Worm (Caenorhabditis elegans) whole organism, midembryonic: ENCODE data around the gene srh-16.

Experiments used
- T22C8.4 ChIP-seq: fragments of 200-800 bp; sonication (Bioruptor generic); IDR thresholded peaks from 2 replicates; pipeline ENCODE4 v1.3.6; 2022; ENCODE audit warnings: missing genetic modification characterization, missing compliant biosample characterization
- cog-1 ChIP-seq: sonication (generic microtip); optimal IDR thresholded peaks from 2 replicates; lab custom pipeline; 2016; ENCODE audit warnings: missing genetic modification characterization, missing compliant biosample characterization
- flt-1 ChIP-seq: fragments of 200-800 bp; sonication (Bioruptor generic); IDR thresholded peaks from 2 replicates; pipeline ENCODE4 v1.3.6; 2022; ENCODE audit warnings: missing genetic modification characterization, missing compliant biosample characterization
- klf-2 ChIP-seq: fragments of 200-800 bp; sonication (Bioruptor generic); conservative IDR thresholded peaks from 2 replicates; pipeline ENCODE4 v1.3.6; 2022; ENCODE audit warnings: missing genetic modification reagents, missing genetic modification characterization, missing compliant biosample characterization
- med-1 ChIP-seq: sonication (generic microtip); optimal IDR thresholded peaks from 2 replicates; lab custom pipeline; 2017; ENCODE audit warnings: missing genetic modification characterization, mild to moderate bottlenecking, missing compliant biosample characterization, antibody characterized with exemption, missing genetic modification reagents; ENCODE audit not compliant: insufficient read depth
- ref-1 ChIP-seq: fragments of 200-800 bp; sonication (Bioruptor generic); conservative IDR thresholded peaks from 2 replicates; pipeline ENCODE4 v1.3.6; 2022; ENCODE audit warnings: missing genetic modification reagents, missing genetic modification characterization, missing compliant biosample characterization
- tab-1 ChIP-seq: fragments of 200-800 bp; sonication (Bioruptor generic); IDR thresholded peaks from 2 replicates; pipeline ENCODE4 v1.3.6; 2022; ENCODE audit warnings: missing genetic modification characterization, missing compliant biosample characterization
- ztf-23 ChIP-seq: fragments of 200-800 bp; sonication (Bioruptor generic); IDR thresholded peaks from 2 replicates; pipeline ENCODE4 v1.3.6; 2022; ENCODE audit warnings: missing genetic modification reagents, missing genetic modification characterization, missing compliant biosample characterization
- ztf-29 ChIP-seq: fragments of 200-800 bp; sonication (Bioruptor generic); IDR thresholded peaks from 2 replicates; pipeline ENCODE4 v1.3.6; 2022; ENCODE audit warnings: missing genetic modification reagents, missing genetic modification characterization, missing compliant biosample characterization

srh-16 gene

DNA sequence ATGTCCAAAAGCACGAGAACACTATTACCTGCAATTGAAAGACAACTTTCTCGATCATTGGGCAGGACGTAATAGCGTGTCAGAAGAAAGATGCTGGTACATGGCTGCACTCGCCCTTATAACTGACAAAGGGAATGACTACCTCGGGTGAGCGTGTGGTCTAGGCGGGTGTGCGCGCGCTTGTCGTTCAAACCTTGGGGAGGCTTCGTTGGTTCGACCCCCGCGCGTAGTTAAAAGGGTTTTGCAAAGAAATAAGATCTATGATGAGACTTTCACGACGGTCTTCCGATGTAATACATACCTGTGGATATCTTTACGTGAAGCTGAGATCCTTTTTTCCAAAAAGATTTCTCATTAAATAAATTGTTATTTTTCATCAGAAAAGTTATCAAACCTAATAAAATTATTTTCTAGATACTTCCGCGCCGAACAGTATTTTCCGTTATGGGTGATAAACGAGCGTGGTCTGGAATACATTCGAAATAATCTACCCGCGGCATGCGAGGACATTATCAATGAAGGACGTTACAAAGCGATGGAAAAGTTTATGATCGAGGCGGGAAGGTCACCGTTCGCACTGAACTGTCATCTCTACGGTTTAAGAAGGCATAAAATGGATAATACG lies 11.9 kb downstream of the srh-16 start:
- TF ChIP-seq med-1 (peak; percentile 94), ztf-23 (GFP tag; lab: Robert Waterston, UW) (peak; percentile 99), ztf-29 (GFP tag; lab: Robert Waterston, UW) (peak; percentile 100), T22C8.4 (GFP tag; lab: Robert Waterston, UW) (peak; percentile 100), tab-1 (GFP tag; lab: Robert Waterston, UW) (peak; percentile 100), ref-1 (GFP tag; lab: Robert Waterston, UW) (peak; percentile 100), cog-1 (tag; lab: Kevin White, UChicago) (peak; percentile 100), klf-2 (GFP tag; lab: Robert Waterston, UW) (peak; percentile 100), flt-1 (GFP tag; lab: Robert Waterston, UW) (peak; percentile 100)

- TF ChIP-seq cog-1 (tag; lab: Kevin White, UChicago), result no peak
- no peak for TF ChIP-seq ref-1 (GFP tag; lab: Robert Waterston, UW)
- TF ChIP-seq ztf-29 (GFP tag; lab: Robert Waterston, UW), result no peak
- no peak for TF ChIP-seq med-1
- TF ChIP-seq tab-1 (GFP tag; lab: Robert Waterston, UW), result no peak
- no peak for TF ChIP-seq ztf-23 (GFP tag; lab: Robert Waterston, UW)
- TF ChIP-seq T22C8.4 (GFP tag; lab: Robert Waterston, UW), result no peak
- no peak for TF ChIP-seq klf-2 (GFP tag; lab: Robert Waterston, UW)
These were observed 14.0 kb downstream of the srh-16 start for ce11 chrV:12305677-12306076.

DNA sequence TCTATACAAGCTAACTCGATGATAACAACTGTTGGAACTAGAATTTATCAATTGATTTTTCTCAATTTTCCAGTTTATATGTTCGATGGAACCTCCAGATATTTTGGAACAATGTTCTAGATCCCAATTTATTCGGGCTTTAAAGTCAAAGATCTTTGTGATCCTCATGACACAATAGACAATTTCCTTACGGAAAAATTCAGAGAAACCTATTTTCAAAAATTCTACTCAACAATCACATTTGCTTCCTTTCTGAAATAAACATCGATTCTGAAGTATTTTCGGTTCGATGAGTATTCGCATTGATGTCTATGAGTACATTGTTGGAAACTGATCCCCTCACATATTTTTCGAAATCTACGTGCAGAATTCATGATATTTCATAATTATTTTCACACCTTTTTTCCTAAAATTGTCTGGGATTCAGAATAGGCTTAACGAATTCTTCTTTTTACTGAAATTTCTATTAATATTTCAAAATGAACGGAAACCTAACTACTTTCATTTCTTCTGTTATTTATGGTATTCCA lies 15.4 kb downstream of the srh-16 start, which contains the start of gene srg-45:
TSS of gene srg-45 (plus strand) at position 480 of the 530 bp plus-strand sequence.
- TF ChIP-seq flt-1 (GFP tag; lab: Robert Waterston, UW) (no peak), klf-2 (GFP tag; lab: Robert Waterston, UW) (no peak), cog-1 (tag; lab: Kevin White, UChicago) (no peak), T22C8.4 (GFP tag; lab: Robert Waterston, UW) (no peak)

DNA sequence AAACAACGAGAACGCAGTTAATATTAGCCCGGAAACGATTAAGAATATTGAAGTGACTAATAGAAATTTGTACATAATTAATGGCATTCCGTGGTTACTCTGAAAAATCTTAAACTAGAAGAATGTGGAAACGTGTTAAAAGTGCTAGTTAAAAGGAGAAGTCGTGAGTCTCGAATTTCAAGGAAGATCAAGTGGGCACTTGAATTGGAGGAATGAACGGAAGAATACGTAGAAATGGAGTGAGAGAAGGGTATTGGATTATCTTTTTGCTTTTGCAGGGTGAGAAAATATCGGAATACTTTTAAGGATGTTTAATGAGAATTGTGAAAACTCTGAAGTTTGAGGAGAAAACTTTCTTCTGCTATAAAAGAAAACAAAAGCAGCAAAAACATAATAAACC lies 18.6 kb downstream of the srh-16 start, which contains the start of gene hpo-30:
TSS of gene hpo-30 (minus strand) at position 101 of the 400 bp plus-strand sequence.
- TF ChIP-seq T22C8.4 (GFP tag; lab: Robert Waterston, UW), result no peak

DNA sequence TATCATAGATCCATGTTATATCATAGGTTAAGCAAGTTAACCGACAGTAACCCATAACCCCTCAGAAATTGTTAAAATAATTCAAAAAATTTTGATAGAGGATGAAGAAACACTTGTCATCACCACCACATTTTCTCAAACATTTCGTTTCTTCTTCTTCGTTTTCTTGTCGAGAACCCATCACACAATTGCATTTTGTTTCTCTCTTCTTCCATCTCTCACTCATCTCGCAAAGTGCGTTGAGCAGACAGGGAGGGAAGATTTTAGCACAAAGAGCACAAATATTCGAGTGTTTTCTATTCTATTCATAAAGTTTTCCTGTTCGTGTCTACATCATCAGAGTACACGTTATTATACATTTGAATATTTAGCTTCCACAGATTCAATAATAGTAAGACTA lies 22.8 kb downstream of the srh-16 start:
- TF ChIP-seq tab-1 (GFP tag; lab: Robert Waterston, UW) (no peak), flt-1 (GFP tag; lab: Robert Waterston, UW) (no peak), ref-1 (GFP tag; lab: Robert Waterston, UW) (no peak), ztf-29 (GFP tag; lab: Robert Waterston, UW) (no peak), med-1 (no peak), cog-1 (tag; lab: Kevin White, UChicago) (no peak), ztf-23 (GFP tag; lab: Robert Waterston, UW) (no peak), T22C8.4 (GFP tag; lab: Robert Waterston, UW) (no peak)

- no peak for TF ChIP-seq klf-2 (GFP tag; lab: Robert Waterston, UW)
- TF ChIP-seq tab-1 (GFP tag; lab: Robert Waterston, UW), result no peak
- no peak for TF ChIP-seq T22C8.4 (GFP tag; lab: Robert Waterston, UW)
- TF ChIP-seq cog-1 (tag; lab: Kevin White, UChicago), result no peak
- no peak for TF ChIP-seq ztf-23 (GFP tag; lab: Robert Waterston, UW)
These were observed 24.4 kb downstream of the srh-16 start for ce11 chrV:12316076-12316475.

- TF ChIP-seq T22C8.4 (GFP tag; lab: Robert Waterston, UW), result no peak
- TF ChIP-seq ztf-29 (GFP tag; lab: Robert Waterston, UW), result no peak
These were observed 25.4 kb downstream of the srh-16 start, which contains the start of gene R04F11.3 for ce11 chrV:12317080-12317479. TSS of gene R04F11.3 (minus strand) at chrV:12317180.

- TF ChIP-seq ztf-23 (GFP tag; lab: Robert Waterston, UW) (no peak), ztf-29 (GFP tag; lab: Robert Waterston, UW) (no peak), klf-2 (GFP tag; lab: Robert Waterston, UW) (no peak), flt-1 (GFP tag; lab: Robert Waterston, UW) (no peak), med-1 (no peak), cog-1 (tag; lab: Kevin White, UChicago) (peak; percentile 9), ref-1 (GFP tag; lab: Robert Waterston, UW) (no peak)
These were observed 26.4 kb downstream of the srh-16 start, which contains the start of the genes R04F11.5 and R04F11.2 for ce11 chrV:12317894-12318553. TSS of gene R04F11.5 (minus strand) at chrV:12318019. TSS of gene R04F11.2 (plus strand) at chrV:12318381.

- no peak for TF ChIP-seq ref-1 (GFP tag; lab: Robert Waterston, UW)
- no peak for TF ChIP-seq ztf-23 (GFP tag; lab: Robert Waterston, UW)
- TF ChIP-seq cog-1 (tag; lab: Kevin White, UChicago), result no peak
- no peak for TF ChIP-seq flt-1 (GFP tag; lab: Robert Waterston, UW)
These were observed 28.7 kb downstream of the srh-16 start for ce11 chrV:12320274-12320839.
